Fruit fly (Drosophila melanogaster) whole organism, wandering third instar larva: ENCODE results near the gene CG42335.

Experiments used
- Abd-B ChIP-seq: fragments of >200 bp; optimal IDR thresholded peaks from 2 replicates; lab custom pipeline; 2017; ENCODE audit warnings: missing biosample characterization, missing genetic modification characterization
- GATAd ChIP-seq: sonication (Bioruptor generic); optimal IDR thresholded peaks from 2 replicates; lab custom pipeline; 2016; ENCODE audit warnings: missing biosample characterization, missing genetic modification characterization
- HLH106 ChIP-seq: fragments of 200-800 bp; optimal IDR thresholded peaks from 3 replicates; lab custom pipeline; 2019; ENCODE audit warnings: missing biosample characterization, mild to moderate bottlenecking, missing genetic modification characterization, moderate library complexity
- Hnf4 ChIP-seq: fragments of 200-800 bp; sonication (Bioruptor generic); optimal IDR thresholded peaks from 2 replicates; lab custom pipeline; 2016; ENCODE audit warnings: missing biosample characterization, mild to moderate bottlenecking, missing genetic modification characterization
- brk ChIP-seq: fragments of 200-800 bp; sonication (Bioruptor generic); optimal IDR thresholded peaks from 2 replicates; lab custom pipeline; 2016; ENCODE audit warnings: missing biosample characterization, mild to moderate bottlenecking, missing genetic modification characterization
- h ChIP-seq: fragments of 200-800 bp; sonication (Bioruptor generic); optimal IDR thresholded peaks from 3 replicates; lab custom pipeline; 2016; ENCODE audit warnings: missing biosample characterization, mild to moderate bottlenecking, missing genetic modification characterization
- usp ChIP-seq: fragments of >200 bp; optimal IDR thresholded peaks from 2 replicates; lab custom pipeline; 2017; ENCODE audit warnings: missing biosample characterization, missing genetic modification characterization

DNA sequence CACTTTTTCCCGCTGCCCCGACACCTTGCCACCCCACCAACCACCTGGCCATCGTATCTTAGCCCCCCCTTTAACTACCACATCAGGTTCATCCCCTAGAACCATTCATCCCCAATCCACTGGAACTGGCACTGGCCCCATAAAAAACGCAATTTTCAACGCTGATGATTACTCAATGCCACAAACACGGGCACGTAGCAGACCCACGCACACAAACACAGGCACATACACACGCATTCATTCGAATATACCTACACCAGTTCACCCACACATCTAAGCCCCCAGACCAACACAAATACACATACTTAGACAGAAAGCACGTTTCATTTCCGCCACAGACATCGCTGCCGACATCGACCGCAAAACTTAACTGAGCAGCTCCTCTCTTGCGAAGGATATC is 35.2 kb downstream of the CG42335 start:
- TF ChIP-seq Hnf4 (GFP tag; lab: Kevin White, UChicago) = no peak
- no peak for TF ChIP-seq GATAd (GFP tag; lab: Kevin White, UChicago)
- TF ChIP-seq brk (GFP tag; lab: Kevin White, UChicago) = no peak
- TF ChIP-seq h (GFP tag; lab: Kevin White, UChicago) = no peak
- TF ChIP-seq Abd-B (GFP tag; lab: Kevin White, UChicago) = no peak
- no peak for TF ChIP-seq HLH106
- no peak for TF ChIP-seq usp
